Worm (Caenorhabditis elegans) whole organism, L1 larva: ENCODE measurements around the gene frh-1.

ENCODE experiments used
- dpl-1 ChIP-seq, 3 experiments: fragments of 150-350 bp in 2 of 3; sonication (generic microtip) in 1 of 3; optimal IDR thresholded peaks; 2 replicates each; lab custom pipeline; 2014 to 2017; ENCODE audit warnings: missing biosample characterization in 3 of 3, missing genetic modification characterization in 3 of 3, missing genetic modification reagents in 3 of 3
- lin-39 ChIP-seq: fragments of 150-350 bp; optimal IDR thresholded peaks from 2 replicates; lab custom pipeline; 2014; ENCODE audit warnings: missing biosample characterization, missing genetic modification reagents, missing genetic modification characterization
- mdl-1 ChIP-seq, 2 experiments: fragments of 150-350 bp; optimal IDR thresholded peaks; 2 replicates each; lab custom pipeline; 2014 to 2017; ENCODE audit warnings: missing biosample characterization in 2 of 2, missing genetic modification characterization in 2 of 2, inconsistent platforms in 1 of 2
- nhr-76 ChIP-seq: sonication (generic microtip); optimal IDR thresholded peaks from 2 replicates; lab custom pipeline; 2017; ENCODE audit warnings: missing biosample characterization, missing genetic modification characterization
- nhr-90 ChIP-seq: sonication (generic microtip); optimal IDR thresholded peaks from 2 replicates; lab custom pipeline; 2016; ENCODE audit warnings: mild to moderate bottlenecking, missing genetic modification characterization, missing compliant biosample characterization; ENCODE audit not compliant: poor library complexity
- unc-62 ChIP-seq: fragments of 150-350 bp; optimal IDR thresholded peaks from 2 replicates; lab custom pipeline; 2014; ENCODE audit warnings: missing biosample characterization, missing genetic modification reagents, missing genetic modification characterization

- no peak for TF ChIP-seq unc-62 (GFP tag; lab: Kevin White, UChicago)
- no peak for TF ChIP-seq lin-39 (tag; lab: Kevin White, UChicago)
- TF ChIP-seq mdl-1 (tag; optimal IDR thresholded peaks at IDR 0.05; lab: Kevin White, UChicago), result no peak
- TF ChIP-seq nhr-90 (tag; lab: Kevin White, UChicago), result no peak
- TF ChIP-seq nhr-76, result no peak
- no peak for TF ChIP-seq dpl-1 (GFP tag; optimal IDR thresholded peaks at IDR 0.05; lab: Kevin White, UChicago)
Measured at ce11 chrII:5966637-5967036, 49.4 kb downstream of the frh-1 start.
